Fruit fly (Drosophila melanogaster): ENCODE data around the gene sov.

DNA sequence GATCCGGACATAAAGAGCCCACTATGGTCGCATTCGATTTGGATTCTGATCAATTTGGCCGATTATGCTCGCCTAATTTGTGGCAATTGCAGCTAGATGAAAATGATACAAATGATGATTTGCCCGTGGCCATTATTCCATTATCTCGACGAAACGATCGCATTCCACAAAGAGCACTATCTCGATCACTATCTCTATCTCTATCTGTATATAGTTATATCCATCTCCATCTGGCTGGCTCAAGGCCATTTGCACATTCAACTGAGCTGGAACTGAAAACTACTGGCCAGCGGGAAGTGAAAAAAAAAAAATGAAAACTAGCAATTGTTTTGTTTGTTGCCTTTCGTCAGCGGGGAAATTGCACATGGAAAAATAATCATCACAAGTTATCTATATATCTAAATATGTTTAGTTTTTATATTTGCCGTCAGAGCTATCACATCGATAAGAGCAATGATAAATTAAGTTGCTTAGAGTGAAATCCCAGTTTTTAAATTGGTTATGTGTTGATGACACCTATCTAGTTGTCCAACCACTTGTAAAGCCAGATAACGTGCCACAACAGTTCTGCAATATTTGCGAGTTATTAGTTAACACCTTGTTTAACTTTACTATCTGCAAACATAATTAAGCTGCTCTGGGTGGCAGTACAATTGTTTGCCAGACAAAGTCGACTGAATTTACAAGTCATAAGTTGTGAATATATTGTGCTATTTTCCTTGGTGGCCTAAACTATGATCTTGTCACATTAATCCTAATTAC lies 43.3 kb downstream of the sov start:
- TF ChIP-seq Sin3A (optimal IDR thresholded peaks at IDR 0.05), result no peak
- TF ChIP-seq ttk (optimal IDR thresholded peaks at IDR 0.05), result no peak
- TF ChIP-seq Myc (optimal IDR thresholded peaks at IDR 0.05), result no peak
- no peak for TF ChIP-seq h (optimal IDR thresholded peaks at IDR 0.05)
- no peak for TF ChIP-seq psq (optimal IDR thresholded peaks at IDR 0.05)

All from Kc167 (cell line).